Fruit fly (Drosophila melanogaster): ENCODE results near the gene Chmp1.

Gene Chmp1

DNA sequence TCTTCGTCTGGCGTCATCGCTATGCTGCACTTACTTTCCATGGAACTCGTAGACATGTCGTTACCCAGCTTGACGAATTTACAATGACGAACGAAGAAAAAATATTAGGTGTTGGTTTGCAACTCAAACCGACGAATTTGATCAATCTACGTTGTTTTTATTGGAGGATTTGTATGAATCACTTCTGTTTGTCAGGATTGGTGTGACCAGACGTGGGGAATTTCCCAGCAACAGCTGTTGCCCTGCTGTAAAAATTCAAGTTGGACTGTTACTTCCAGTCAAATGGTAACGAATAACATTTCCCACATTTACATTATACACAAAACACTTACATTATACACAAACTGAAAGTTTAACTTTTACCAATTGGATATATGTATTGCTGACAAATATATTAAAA, at the start of gene Chmp1:
TSS of gene Chmp1 (minus strand) at position 216 of the 400 bp plus-strand sequence.
- no peak for TF ChIP-seq noc (tag; optimal IDR thresholded peaks at IDR 0.05)

DNA sequence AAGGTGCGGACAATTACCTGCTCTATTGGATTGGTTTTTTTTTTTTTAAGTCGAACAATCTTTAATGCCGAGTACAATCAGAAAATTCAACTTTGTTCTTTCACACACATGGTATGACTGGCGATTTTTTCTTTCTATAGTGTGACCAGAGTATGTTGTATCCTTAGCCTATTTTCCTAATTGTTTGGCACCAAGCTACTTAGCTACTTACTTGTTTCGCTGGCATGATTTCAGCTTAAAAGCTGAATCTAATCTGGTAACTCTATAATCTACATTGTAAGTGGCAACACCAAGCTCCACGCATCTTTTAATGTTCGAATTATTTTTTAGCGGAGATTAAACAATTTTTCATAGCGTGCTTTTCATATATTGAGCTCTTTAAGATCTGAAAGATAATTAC, 39.3 kb upstream of the Chmp1 start, which contains the start of gene CG12477:
TSS of gene CG12477 (minus strand) at position 101 of the 400 bp plus-strand sequence.
- TF ChIP-seq noc (tag; optimal IDR thresholded peaks at IDR 0.05), result no peak

DNA sequence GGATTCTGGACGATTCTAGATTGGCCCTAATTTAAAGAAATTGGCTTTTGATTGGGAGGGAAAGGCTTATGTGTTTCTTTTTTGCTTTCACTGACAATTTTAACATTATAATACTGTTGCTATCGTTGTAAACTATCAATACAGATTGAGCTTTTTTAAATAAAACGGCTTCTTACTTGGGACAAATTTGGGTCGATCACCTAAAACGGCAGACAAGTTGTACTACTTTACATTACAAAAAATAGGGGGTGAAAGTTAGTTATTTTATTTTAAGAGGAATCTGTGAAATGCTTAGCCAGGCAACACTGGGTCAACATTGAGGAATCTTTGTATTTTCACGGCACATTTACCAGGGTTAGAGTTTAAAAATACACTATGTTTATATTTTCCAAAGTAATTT, 14.5 kb upstream of the Chmp1 start, which contains the start of gene Dic4:
TSS of gene Dic4 (minus strand) at position 101 of the 400 bp plus-strand sequence.
- no peak for TF ChIP-seq noc (tag; optimal IDR thresholded peaks at IDR 0.05)

DNA sequence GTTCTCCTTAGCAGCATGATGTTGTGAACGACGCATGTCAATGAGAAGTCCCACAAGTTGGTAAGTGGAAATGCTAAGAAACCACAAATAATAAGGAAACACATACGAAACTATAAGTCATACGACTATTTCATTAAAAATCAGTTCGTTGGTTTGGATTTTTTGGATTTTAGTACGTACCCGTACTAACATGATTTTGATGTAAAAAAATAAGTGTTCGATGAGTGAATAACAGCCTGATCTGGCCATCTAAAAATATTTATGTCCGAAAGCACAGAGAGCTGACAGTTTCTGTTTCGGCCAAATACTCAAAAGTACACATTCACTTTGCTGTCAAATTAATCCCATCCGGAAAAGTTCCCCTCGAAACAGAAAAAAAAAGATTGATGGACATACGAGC, 10.0 kb upstream of the Chmp1 start, which contains the start of gene CG6893:
TSS of gene CG6893 (plus strand) at position 301 of the 400 bp plus-strand sequence.
- TF ChIP-seq noc (tag; optimal IDR thresholded peaks at IDR 0.05), result no peak

DNA sequence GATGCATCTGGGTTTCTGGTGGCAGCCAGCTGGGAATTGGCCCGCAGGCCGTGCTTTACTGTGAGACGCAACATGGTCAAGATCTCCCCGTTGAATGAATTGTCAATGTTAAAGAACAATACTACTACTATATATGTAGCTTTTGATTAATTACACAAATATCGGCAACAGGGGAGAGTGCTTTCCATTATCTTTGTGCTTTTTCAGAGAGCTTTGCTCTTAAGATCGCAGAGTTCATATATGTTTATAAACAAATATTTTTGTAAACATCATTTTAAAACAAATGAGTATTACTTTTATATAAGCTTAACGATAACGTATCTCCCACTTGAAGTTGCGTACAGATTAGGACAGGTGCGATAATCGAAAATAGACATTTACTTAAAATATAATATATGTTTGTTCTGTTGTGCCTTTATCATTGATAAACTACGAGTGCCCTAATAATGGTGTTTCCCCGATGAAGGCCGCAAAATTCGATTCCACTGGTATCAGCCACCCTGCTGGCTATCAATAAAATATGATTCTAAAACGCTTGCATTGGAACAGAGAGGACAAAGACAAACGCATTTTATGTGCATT, 2.5 kb upstream of the Chmp1 start, which contains the start of gene Cyp12c1:
TSS of gene Cyp12c1 (minus strand) at position 100 of the 582 bp plus-strand sequence.
- peak; percentile 15 for TF ChIP-seq noc (tag; optimal IDR thresholded peaks at IDR 0.05)

DNA sequence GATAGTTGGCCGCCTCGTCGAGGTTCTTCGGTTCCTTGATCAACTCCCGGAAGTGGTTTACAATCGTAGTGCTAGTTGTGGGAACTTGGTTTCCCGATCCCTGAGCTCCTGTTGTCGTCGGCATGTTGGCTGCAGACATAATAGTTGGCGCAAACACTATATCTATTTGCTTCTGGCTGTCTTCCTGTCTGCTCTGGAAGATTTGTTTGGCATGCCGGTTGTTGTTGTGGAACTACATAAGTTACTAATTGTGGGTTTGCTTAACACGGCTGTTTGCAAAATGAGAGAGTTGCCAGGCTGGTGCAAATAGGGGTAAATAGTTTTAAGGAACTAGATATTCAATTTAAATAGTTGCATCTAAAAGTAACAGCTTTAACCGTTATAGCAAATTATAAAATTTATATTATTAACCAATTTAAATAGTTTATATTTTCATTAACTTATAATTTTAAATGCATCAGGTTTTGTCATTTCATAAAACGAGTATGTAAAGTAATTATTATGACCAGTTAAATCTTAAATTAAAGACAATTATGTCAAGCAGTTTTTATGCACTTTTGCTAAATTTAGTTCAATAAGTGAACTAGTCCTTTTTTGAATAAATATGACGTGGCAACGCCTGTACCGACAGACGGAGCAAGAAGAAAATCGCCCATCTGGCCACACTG, 2.2 kb downstream of the Chmp1 start, which contains the start of the genes Sgf11 and CG32202:
TSS of gene Sgf11 (minus strand) at position 287 of the 668 bp plus-strand sequence.
TSS of gene CG32202 (plus strand) at position 635 of the 668 bp plus-strand sequence.
- TF ChIP-seq noc (tag; optimal IDR thresholded peaks at IDR 0.05), result peak; percentile 47

DNA sequence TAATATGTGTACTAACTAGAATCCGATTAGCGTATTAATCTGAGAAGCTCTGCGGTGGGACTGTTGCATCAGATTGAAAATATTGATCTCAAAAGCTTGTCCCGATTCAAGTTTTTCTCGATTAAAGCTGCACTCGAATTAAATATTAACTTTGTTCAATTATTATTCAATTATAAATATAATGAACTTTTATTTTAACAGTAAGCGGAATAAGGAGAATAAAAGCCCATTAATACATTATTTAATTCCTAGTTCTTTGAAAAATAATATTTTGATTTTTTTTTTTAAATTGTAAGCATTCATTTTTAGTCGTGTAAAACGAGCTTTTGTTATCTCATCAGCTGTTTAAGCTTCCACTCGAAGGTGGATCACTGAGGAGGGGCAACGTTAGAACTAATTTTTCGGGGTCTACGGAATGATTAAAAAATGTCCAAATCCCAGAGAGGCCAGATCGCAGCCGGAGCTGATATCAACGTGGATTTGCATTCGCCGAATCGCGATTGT, 8.4 kb downstream of the Chmp1 start, which contains the start of the genes GNBP2 and GNBP1:
TSS of gene GNBP2 (minus strand) at position 51 of the 504 bp plus-strand sequence.
TSS of gene GNBP1 (plus strand) at position 438 of the 504 bp plus-strand sequence.
- peak; percentile 83 for TF ChIP-seq noc (tag; optimal IDR thresholded peaks at IDR 0.05)

DNA sequence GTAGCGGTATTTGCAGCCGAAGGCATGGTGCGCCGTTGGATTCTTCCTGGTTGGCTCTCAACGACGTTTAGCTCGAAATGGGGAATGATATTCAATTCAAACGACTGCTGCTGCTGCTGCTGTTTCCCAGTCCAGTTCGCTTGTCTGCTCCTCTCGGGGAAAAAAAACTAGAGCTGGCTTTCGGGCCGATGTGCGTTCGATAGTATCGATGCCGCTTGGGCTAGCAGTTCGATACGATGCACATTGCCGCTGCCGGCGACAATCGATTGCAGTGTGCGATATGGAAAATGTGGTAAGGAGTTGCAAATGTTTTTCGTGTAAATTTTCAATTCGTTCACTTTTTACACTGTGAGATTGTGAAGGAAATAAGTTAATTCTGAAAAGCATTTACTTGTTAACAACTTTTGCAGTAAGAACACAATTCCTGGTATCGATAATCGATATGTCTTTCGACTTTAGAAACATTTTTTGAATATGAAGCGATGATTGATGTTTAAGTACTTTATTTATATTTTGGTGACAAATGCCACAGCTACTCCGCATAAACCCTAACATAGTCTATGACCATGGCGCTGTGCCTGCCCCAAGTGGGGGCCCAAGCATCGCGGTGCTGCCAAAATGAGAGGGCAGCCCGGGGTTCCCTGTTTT, 10.8 kb downstream of the Chmp1 start, which contains the start of gene Capr:
TSS of gene Capr (minus strand) at position 339 of the 648 bp plus-strand sequence.
- TF ChIP-seq noc (tag; optimal IDR thresholded peaks at IDR 0.05), result no peak

DNA sequence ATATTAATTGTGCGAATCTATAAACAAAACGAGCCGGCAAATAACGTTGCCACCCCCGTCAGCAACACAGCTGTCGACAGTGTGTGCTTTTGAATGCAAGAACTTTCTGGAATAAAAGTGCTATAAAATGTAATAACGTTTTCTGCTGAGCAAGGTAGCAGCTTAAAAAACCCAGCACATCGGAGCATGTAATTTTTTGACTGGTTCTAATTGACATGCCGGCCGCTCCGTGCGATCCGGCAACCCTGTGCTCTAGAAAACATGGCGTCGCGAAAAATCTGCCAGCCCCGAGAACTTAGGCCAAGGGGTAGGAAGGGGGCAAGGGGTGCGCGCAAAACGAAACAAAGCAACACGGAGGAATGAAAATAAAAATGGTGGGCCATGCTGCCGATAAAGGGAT, 11.7 kb downstream of the Chmp1 start:
- TF ChIP-seq noc (tag; optimal IDR thresholded peaks at IDR 0.05), result peak; percentile 59

DNA sequence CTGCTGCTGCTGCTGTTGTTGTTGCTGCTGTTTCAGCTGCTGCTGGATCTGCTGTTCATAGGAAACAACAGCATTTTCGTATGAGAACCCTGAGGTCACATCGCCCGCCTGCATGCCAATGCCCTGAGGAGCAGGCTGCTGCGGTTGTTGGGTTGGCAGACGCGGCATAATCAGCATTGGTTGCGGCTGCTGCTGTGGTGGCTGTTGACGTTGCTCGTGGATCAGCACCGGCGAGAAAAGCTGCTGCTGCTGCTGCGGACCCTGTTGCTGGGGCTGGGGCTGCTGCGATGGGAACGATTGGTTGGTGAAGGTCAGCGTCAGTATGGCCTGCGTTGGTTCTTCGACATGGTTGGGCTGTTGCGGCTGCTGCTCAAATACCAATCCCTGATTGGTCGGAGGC, 14.0 kb downstream of the Chmp1 start:
- TF ChIP-seq noc (tag; optimal IDR thresholded peaks at IDR 0.05), result no peak

DNA sequence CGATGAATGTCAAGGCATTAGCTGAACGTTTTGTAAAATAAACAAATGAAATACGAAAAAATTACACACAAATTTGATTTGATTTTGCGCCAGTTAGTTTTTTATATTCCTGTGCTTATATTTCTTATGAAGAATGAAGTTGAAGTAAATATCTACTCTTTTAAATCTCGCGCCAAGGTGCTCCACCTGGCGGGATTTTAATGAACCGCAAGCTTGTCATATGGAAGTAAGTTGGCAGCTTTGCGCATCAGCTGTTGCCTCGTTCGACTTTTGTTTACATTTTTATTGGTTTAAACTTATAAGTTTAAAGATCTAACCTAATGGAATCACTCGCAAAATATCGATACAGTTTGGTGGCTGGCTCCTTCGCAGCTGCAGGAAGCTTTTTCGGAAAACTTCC, 16.7 kb downstream of the Chmp1 start, which contains the start of gene CG42495:
TSS of gene CG42495 (plus strand) at position 247 of the 400 bp plus-strand sequence.
- no peak for TF ChIP-seq noc (tag; optimal IDR thresholded peaks at IDR 0.05)

DNA sequence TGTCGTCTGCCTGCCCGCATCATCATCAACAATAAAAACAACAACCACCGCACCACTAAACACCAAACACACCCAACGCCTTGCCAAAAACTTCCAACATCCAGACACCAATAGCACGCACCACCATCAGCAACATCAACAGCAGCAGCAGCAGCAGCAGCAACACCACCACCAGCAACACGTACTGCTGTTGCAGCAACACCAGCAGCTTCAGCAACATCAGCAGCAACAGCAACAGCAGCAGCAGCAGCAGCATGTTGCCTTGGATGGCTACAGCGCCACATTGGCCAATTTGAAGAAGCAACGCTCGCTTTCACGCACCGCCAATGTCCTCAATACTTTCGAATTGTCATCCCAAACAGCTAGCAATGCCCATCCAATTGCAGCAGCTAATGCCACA, 18.3 kb downstream of the Chmp1 start:
- TF ChIP-seq noc (tag; optimal IDR thresholded peaks at IDR 0.05), result no peak

DNA sequence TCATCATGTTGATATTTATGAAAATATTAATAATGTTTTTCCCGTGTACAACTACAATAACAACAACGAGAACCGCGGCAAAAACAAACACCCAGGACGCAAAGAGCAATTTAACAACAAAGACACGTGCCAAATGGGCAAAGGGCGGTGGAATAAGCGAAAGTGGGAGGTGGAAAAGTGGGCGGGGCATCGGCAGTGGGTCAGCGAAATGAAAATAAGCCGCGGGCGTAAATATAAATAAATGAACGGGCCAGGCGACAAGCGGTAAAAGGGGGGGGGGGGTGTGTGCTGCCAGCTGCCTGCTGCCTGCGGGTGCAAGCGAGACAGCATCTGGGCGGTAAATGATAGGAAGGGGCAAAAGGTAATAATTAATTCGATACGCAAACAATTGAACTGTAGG, 30.1 kb downstream of the Chmp1 start:
- TF ChIP-seq noc (tag; optimal IDR thresholded peaks at IDR 0.05), result no peak

DNA sequence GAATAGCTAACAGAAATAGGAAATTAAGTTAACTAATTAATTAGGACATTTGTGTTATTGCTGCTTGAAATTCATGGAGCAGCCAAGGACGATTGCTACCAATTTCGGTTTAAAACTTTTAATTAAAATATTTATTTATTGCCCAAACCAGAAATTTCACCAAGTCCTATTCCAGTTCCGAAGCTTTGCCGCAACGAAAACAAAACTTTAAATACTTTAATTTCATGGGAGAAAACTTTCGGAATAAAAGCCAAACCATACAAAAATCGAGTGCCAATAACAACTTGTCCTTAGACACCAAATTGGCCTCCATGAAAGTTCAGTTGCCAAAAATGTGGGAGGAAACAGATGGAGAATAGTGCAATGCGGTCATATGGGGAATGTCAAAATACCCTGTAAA, 40.6 kb downstream of the Chmp1 start:
- no peak for TF ChIP-seq noc (tag; optimal IDR thresholded peaks at IDR 0.05)

DNA sequence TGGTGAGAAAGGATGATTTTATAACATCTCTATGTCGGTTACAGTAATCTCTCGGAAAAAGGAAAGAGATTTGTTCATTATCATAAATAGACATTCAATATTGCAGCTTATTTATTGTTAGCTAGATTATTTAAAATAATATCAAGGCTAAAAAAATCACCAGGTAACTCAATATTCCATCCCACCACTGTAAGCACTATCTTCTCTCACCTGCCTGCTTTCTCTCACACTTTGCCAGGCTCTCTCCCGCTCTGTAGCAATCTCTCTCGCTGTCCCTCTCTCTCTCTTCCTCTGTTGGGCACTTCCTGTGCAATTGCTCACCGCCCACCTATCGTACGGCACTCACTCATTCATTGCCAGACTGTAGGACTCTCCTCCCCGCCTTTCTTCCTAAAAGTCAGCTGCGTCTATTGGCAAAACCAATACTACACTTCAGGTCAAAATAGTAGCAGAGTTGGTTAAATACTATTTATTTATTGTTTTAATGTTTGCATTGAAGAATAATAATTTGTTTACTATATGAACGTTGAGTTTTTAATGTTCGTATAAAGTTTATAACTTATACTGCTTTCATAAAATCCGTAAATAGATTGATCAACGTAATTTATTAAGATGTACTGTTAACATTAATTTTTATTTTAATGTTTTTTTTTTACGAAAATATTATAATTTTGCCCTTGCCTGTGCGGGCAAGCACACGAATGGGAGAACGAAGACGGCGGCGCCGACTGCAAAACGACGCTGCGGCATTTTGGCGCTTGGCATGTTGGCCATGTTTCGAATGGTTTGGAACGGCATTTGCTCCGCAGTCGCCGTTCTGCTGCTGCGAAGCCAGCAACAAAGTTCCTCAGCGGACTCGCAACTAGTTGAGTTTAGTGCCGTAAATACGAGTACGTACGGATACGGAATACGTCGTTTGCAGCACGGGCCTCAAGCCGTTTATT, 43.0 kb downstream of the Chmp1 start:
- peak; percentile 97 for TF ChIP-seq noc (tag; optimal IDR thresholded peaks at IDR 0.05)

All from whole organism, larva.